Worm (Caenorhabditis elegans): ENCODE results near the gene ndub-5.

DNA sequence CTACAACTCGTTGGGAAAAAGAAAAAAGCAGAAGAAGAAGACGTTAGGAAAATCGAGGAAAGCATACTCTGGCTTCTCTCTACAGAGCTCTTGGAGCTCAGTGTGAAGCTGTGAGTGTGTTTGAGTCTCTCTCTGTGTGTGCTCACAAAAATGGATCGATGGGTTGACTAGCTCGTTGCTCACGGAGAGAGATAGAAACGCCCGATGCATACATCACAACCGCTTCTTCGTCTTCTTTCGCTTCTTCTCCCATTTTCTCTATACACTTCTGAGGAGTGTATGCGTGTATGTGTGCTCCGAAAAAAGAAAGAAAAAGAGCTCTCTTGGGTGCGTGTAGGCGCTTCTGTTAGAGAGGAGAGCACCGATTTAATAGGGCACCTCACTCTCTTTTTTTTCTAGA lies 33.9 kb upstream of the ndub-5 start:
- TF ChIP-seq Y53G8AR.9 (GFP tag; conservative IDR thresholded peaks at IDR 0.05) = no peak
- no peak for TF ChIP-seq unc-130 (GFP tag; optimal IDR thresholded peaks at IDR 0.05)
- TF ChIP-seq pha-4 (tag; optimal IDR thresholded peaks at IDR 0.05) = no peak
- TF ChIP-seq mxl-1 (tag; optimal IDR thresholded peaks at IDR 0.05) = no peak
- TF ChIP-seq hmg-20 (GFP tag; IDR thresholded peaks at IDR 0.05) = no peak
- no peak for TF ChIP-seq ama-1 (optimal IDR thresholded peaks at IDR 0.05)
- TF ChIP-seq ama-1 (GFP tag; optimal IDR thresholded peaks at IDR 0.05) = no peak
- TF ChIP-seq ekl-4 (GFP tag; IDR thresholded peaks at IDR 0.05) = no peak
- no peak for TF ChIP-seq nhr-27 (tag; optimal IDR thresholded peaks at IDR 0.05)
- no peak for TF ChIP-seq snpc-1.3 (tag; optimal IDR thresholded peaks at IDR 0.05; ENCODE audit: insufficient read depth)
- TF ChIP-seq F49E8.2 (tag; optimal IDR thresholded peaks at IDR 0.05; ENCODE audit: insufficient read depth) = no peak
- TF ChIP-seq let-607 (tag; optimal IDR thresholded peaks at IDR 0.05) = no peak
- no peak for TF ChIP-seq aptf-3 (GFP tag; IDR thresholded peaks at IDR 0.05)
- no peak for TF ChIP-seq aptf-2 (GFP tag; conservative IDR thresholded peaks at IDR 0.05)

All from whole organism, young adult.